Fruit fly (Drosophila melanogaster): ENCODE data around the gene Bace.

- TF ChIP-seq Hnf4 (GFP tag; optimal IDR thresholded peaks at IDR 0.05) (no peak), tai (GFP tag; optimal IDR thresholded peaks at IDR 0.05) (no peak), h (GFP tag; optimal IDR thresholded peaks at IDR 0.05) (no peak), usp (GFP tag; optimal IDR thresholded peaks at IDR 0.05) (no peak), brk (GFP tag; optimal IDR thresholded peaks at IDR 0.05) (no peak), foxo (GFP tag; optimal IDR thresholded peaks at IDR 0.05) (no peak), pan (optimal IDR thresholded peaks at IDR 0.05) (no peak)
These were observed 14.3 kb downstream of the Bace start, which contains the start of gene CG43796 for dm6 chr2L:8481623-8482424.

Measured in whole organism, wandering third instar larva.